Fruit fly (Drosophila melanogaster): ENCODE results near the gene CG14974.

DNA sequence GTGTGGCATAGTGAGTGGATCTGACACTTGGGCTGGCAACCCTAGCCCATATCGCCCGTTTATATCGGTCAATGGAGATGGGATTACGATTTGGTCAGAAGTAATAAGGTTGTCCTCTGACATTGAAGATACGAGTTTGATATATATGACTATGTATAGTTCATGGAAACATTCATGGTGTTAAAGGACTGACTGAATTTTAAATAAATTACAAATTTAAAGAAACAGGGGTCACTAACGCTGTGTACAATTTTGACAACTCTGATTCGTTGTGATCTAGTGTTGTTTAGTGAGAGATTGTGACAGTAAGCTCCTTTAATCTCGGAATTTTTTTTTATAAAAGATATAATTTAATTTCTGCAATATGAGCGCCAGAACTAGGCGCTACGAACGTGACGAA, 37.9 kb upstream of the CG14974 start, which contains the start of gene CG43098:
- TF ChIP-seq h (optimal IDR thresholded peaks at IDR 0.05) (no peak), psq (optimal IDR thresholded peaks at IDR 0.05) (no peak)

Data from Kc167 (cell line).